Worm (Caenorhabditis elegans): ENCODE results near the gene T08G5.1.

T08G5.1 gene

DNA sequence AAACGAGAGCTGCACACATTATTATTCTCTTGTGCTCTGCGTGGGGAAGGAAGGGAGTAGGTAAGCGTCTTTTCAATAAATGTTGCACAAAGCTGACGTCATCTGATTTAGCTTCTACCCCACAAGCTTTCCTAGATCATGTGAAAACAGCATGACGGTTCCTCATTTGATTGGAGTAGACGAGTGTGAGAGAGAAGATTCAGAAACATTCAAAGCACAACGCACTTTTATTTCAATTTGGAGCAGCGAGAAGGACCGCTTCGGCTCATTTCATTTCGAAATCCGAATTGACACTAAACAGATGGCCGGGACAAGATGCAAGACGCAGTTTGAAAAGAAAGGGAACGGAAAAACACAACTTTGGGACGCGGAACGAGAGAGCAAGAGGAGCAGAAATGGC lies 14.2 kb upstream of the T08G5.1 start:
- no peak for TF ChIP-seq snpc-4 (tag; optimal IDR thresholded peaks at IDR 0.05)
- peak; percentile 5 for TF ChIP-seq unc-55 (GFP tag; optimal IDR thresholded peaks at IDR 0.05)
- no peak for TF ChIP-seq Y55F3AM.14 (GFP tag; optimal IDR thresholded peaks at IDR 0.05)
- TF ChIP-seq blmp-1 (tag; optimal IDR thresholded peaks at IDR 0.05; ENCODE audit: insufficient read depth) = no peak
- no peak for TF ChIP-seq elt-3 (tag; optimal IDR thresholded peaks at IDR 0.05)
- TF ChIP-seq lsy-2 (tag; optimal IDR thresholded peaks at IDR 0.05) = peak in 1 of 2 experiments; percentile 16
- peak; percentile 72 for TF ChIP-seq sem-4 (tag; optimal IDR thresholded peaks at IDR 0.05)
- TF ChIP-seq sma-9 (GFP tag; optimal IDR thresholded peaks at IDR 0.05) = peak; percentile 30
- TF ChIP-seq sma-9 (tag; optimal IDR thresholded peaks at IDR 0.05) = no peak
- TF ChIP-seq nhr-237 (tag; optimal IDR thresholded peaks at IDR 0.05) = no peak
- TF ChIP-seq C34F6.9 (tag; optimal IDR thresholded peaks at IDR 0.05) = peak; percentile 56
- TF ChIP-seq nhr-129 (tag; optimal IDR thresholded peaks at IDR 0.05) = peak; percentile 30

DNA sequence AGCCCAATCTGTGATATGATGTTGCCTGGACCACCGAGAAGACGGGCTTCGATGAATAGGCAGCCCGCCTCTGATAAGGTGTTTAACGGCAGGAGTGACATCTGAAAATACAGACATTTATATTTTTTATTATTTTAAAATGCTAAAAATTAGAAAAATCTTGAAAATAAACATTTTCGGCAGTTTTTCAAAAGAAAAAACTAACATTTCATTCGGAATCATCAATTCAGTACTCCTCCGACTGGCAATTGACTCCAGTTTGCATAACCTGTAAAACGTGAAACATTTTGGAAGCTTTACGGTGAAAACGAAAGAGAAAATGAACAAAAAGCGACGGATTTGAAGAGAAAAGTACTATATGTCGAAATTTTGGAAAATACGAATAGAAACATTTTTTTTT lies 12.8 kb upstream of the T08G5.1 start, which contains the start of gene ric-7:
TSS of gene ric-7 (minus strand) at position 101 of the 400 bp plus-strand sequence.
- TF ChIP-seq nhr-6 (tag; optimal IDR thresholded peaks at IDR 0.05) (no peak), lsy-2 (tag; optimal IDR thresholded peaks at IDR 0.05) (no peak), sem-4 (tag; optimal IDR thresholded peaks at IDR 0.05) (no peak), crh-2 (tag; optimal IDR thresholded peaks at IDR 0.05) (no peak), nhr-77 (tag; optimal IDR thresholded peaks at IDR 0.05) (no peak), nhr-21 (tag; optimal IDR thresholded peaks at IDR 0.05) (no peak), mab-5 (tag; optimal IDR thresholded peaks at IDR 0.05) (no peak), sma-9 (GFP tag; optimal IDR thresholded peaks at IDR 0.05) (no peak), sma-9 (tag; optimal IDR thresholded peaks at IDR 0.05) (no peak), ceh-16 (tag; optimal IDR thresholded peaks at IDR 0.05) (no peak), elt-3 (tag; optimal IDR thresholded peaks at IDR 0.05) (no peak), nhr-10 (tag; optimal IDR thresholded peaks at IDR 0.05) (no peak), unc-39 (tag; optimal IDR thresholded peaks at IDR 0.05) (no peak), aly-2 (tag; optimal IDR thresholded peaks at IDR 0.05) (no peak)

ce11 chrV:14006819-14007218 lies 11.7 kb upstream of the T08G5.1 start:
- peak; percentile 8 for TF ChIP-seq sma-9 (GFP tag; optimal IDR thresholded peaks at IDR 0.05)
- TF ChIP-seq sma-9 (tag; optimal IDR thresholded peaks at IDR 0.05) = no peak
- TF ChIP-seq lsy-2 (tag; optimal IDR thresholded peaks at IDR 0.05) = peak in 1 of 2 experiments; percentile 22
- TF ChIP-seq blmp-1 (tag; optimal IDR thresholded peaks at IDR 0.05; ENCODE audit: insufficient read depth) = no peak
- TF ChIP-seq ceh-16 (tag; optimal IDR thresholded peaks at IDR 0.05) = no peak
- peak; percentile 46 for TF ChIP-seq C34F6.9 (tag; optimal IDR thresholded peaks at IDR 0.05)
- TF ChIP-seq lin-11 (tag; optimal IDR thresholded peaks at IDR 0.05) = peak; percentile 5
- TF ChIP-seq ama-1 (optimal IDR thresholded peaks at IDR 0.05) = no peak
- TF ChIP-seq unc-55 (GFP tag; optimal IDR thresholded peaks at IDR 0.05) = peak; percentile 85
- TF ChIP-seq gmeb-1 (tag; optimal IDR thresholded peaks at IDR 0.05) = no peak
- no peak for TF ChIP-seq elt-1 (tag; optimal IDR thresholded peaks at IDR 0.05)
- TF ChIP-seq nhr-129 (tag; optimal IDR thresholded peaks at IDR 0.05) = peak; percentile 13

DNA sequence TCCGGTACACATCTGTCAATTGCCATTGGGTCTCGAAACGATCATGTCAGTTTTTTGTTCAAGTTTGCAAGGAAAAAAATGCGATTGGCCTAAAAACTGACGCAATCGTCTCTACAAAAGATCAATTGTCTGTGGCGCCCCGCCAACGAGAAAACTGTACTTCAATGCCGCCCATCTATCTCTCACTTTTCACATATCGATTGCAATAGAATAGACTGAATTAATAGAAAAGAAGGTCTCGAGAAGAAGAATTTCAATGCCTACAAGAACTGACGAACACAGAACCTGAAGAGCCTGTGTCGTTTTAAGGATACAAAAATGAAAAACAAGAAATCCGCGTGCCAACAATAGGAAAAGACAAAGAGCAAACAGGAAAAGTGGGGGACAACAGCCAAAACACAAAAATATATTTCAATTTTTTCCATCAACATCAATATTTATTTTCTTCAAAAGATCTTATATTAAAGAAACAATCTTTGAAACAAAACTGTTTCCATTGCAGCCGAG lies 10.2 kb upstream of the T08G5.1 start:
- no peak for TF ChIP-seq zag-1 (tag; optimal IDR thresholded peaks at IDR 0.05)
- no peak for TF ChIP-seq lin-11 (tag; optimal IDR thresholded peaks at IDR 0.05)
- TF ChIP-seq lsy-2 (tag; optimal IDR thresholded peaks at IDR 0.05) = peak in 1 of 2 experiments; percentile 45
- TF ChIP-seq crh-2 (tag; optimal IDR thresholded peaks at IDR 0.05) = peak; percentile 28
- no peak for TF ChIP-seq dmd-4 (tag; optimal IDR thresholded peaks at IDR 0.05)
- TF ChIP-seq snpc-4 (tag; optimal IDR thresholded peaks at IDR 0.05) = no peak
- TF ChIP-seq skn-1 (tag; optimal IDR thresholded peaks at IDR 0.05) = no peak
- no peak for TF ChIP-seq ZK546.5 (tag; optimal IDR thresholded peaks at IDR 0.05)
- TF ChIP-seq sem-4 (tag; optimal IDR thresholded peaks at IDR 0.05) = no peak
- TF ChIP-seq ama-1 (optimal IDR thresholded peaks at IDR 0.05) = peak; percentile 18
- TF ChIP-seq sma-9 (GFP tag; optimal IDR thresholded peaks at IDR 0.05) = peak; percentile 16
- no peak for TF ChIP-seq sma-9 (tag; optimal IDR thresholded peaks at IDR 0.05)
- TF ChIP-seq sma-3 (GFP tag; optimal IDR thresholded peaks at IDR 0.05) = peak; percentile 19
- peak; percentile 22 for TF ChIP-seq fos-1 (tag; optimal IDR thresholded peaks at IDR 0.05)
- TF ChIP-seq ceh-16 (tag; optimal IDR thresholded peaks at IDR 0.05) = no peak
- TF ChIP-seq nhr-10 (tag; optimal IDR thresholded peaks at IDR 0.05) = no peak
- TF ChIP-seq nhr-129 (tag; optimal IDR thresholded peaks at IDR 0.05) = peak; percentile 64
- no peak for TF ChIP-seq elt-1 (tag; optimal IDR thresholded peaks at IDR 0.05)
- TF ChIP-seq R02D3.7 (tag; optimal IDR thresholded peaks at IDR 0.05) = no peak

DNA sequence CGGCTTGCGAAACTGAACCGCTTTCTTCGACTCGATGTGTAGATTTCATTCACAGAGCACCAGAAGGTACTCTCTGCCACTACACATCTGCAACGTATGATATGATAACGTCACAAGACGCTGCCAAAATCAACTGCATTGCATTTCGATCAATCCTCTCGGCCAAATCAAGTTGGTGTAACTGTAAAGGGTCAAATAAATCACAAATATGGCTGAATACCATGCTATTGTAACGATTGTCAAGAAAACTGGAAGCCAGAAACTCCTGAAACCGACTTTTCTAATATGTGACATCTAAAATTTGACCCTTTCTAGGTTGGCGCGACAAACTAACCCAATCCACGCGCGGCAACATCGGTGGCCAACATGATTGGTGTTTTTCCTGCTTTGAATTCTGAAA lies 8.5 kb upstream of the T08G5.1 start:
- TF ChIP-seq lsy-2 (tag; optimal IDR thresholded peaks at IDR 0.05) (no peak), mab-5 (tag; optimal IDR thresholded peaks at IDR 0.05) (no peak), crh-2 (tag; optimal IDR thresholded peaks at IDR 0.05) (no peak), alr-1 (tag; optimal IDR thresholded peaks at IDR 0.05) (no peak), sem-4 (tag; optimal IDR thresholded peaks at IDR 0.05) (no peak), ceh-82 (tag; optimal IDR thresholded peaks at IDR 0.05) (no peak)
